Worm (Caenorhabditis elegans) whole organism, midembryonic: ENCODE results near the gene T07E3.3.

Experiments used
- T22C8.4 ChIP-seq: fragments of 200-800 bp; sonication (Bioruptor generic); IDR thresholded peaks from 2 replicates; pipeline ENCODE4 v1.3.6; 2022; ENCODE audit warnings: missing genetic modification characterization, missing compliant biosample characterization
- cog-1 ChIP-seq: sonication (generic microtip); optimal IDR thresholded peaks from 2 replicates; lab custom pipeline; 2016; ENCODE audit warnings: missing genetic modification characterization, missing compliant biosample characterization
- flt-1 ChIP-seq: fragments of 200-800 bp; sonication (Bioruptor generic); IDR thresholded peaks from 2 replicates; pipeline ENCODE4 v1.3.6; 2022; ENCODE audit warnings: missing genetic modification characterization, missing compliant biosample characterization
- klf-2 ChIP-seq: fragments of 200-800 bp; sonication (Bioruptor generic); conservative IDR thresholded peaks from 2 replicates; pipeline ENCODE4 v1.3.6; 2022; ENCODE audit warnings: missing genetic modification reagents, missing genetic modification characterization, missing compliant biosample characterization
- med-1 ChIP-seq: sonication (generic microtip); optimal IDR thresholded peaks from 2 replicates; lab custom pipeline; 2017; ENCODE audit warnings: missing genetic modification characterization, mild to moderate bottlenecking, missing compliant biosample characterization, antibody characterized with exemption, missing genetic modification reagents; ENCODE audit not compliant: insufficient read depth
- ref-1 ChIP-seq: fragments of 200-800 bp; sonication (Bioruptor generic); conservative IDR thresholded peaks from 2 replicates; pipeline ENCODE4 v1.3.6; 2022; ENCODE audit warnings: missing genetic modification reagents, missing genetic modification characterization, missing compliant biosample characterization
- tab-1 ChIP-seq: fragments of 200-800 bp; sonication (Bioruptor generic); IDR thresholded peaks from 2 replicates; pipeline ENCODE4 v1.3.6; 2022; ENCODE audit warnings: missing genetic modification characterization, missing compliant biosample characterization
- ztf-23 ChIP-seq: fragments of 200-800 bp; sonication (Bioruptor generic); IDR thresholded peaks from 2 replicates; pipeline ENCODE4 v1.3.6; 2022; ENCODE audit warnings: missing genetic modification reagents, missing genetic modification characterization, missing compliant biosample characterization
- ztf-29 ChIP-seq: fragments of 200-800 bp; sonication (Bioruptor generic); IDR thresholded peaks from 2 replicates; pipeline ENCODE4 v1.3.6; 2022; ENCODE audit warnings: missing genetic modification reagents, missing genetic modification characterization, missing compliant biosample characterization

T07E3.3 gene

ce11 chrIII:6951435-6951834 lies 47.8 kb downstream of the T07E3.3 start:
- TF ChIP-seq T22C8.4 (GFP tag; lab: Robert Waterston, UW) (no peak), med-1 (GFP tag; lab: Kevin White, UChicago) (no peak), ztf-29 (GFP tag; lab: Robert Waterston, UW) (no peak), cog-1 (tag; lab: Kevin White, UChicago) (no peak), klf-2 (GFP tag; lab: Robert Waterston, UW) (no peak), flt-1 (GFP tag; lab: Robert Waterston, UW) (no peak), ztf-23 (GFP tag; lab: Robert Waterston, UW) (no peak), tab-1 (GFP tag; lab: Robert Waterston, UW) (no peak), ref-1 (GFP tag; lab: Robert Waterston, UW) (no peak)

- no peak for TF ChIP-seq T22C8.4 (GFP tag; lab: Robert Waterston, UW)
- TF ChIP-seq cog-1 (tag; lab: Kevin White, UChicago), result no peak
- no peak for TF ChIP-seq med-1 (GFP tag; lab: Kevin White, UChicago)
- TF ChIP-seq klf-2 (GFP tag; lab: Robert Waterston, UW), result no peak
- no peak for TF ChIP-seq ztf-29 (GFP tag; lab: Robert Waterston, UW)
- TF ChIP-seq flt-1 (GFP tag; lab: Robert Waterston, UW), result no peak
- no peak for TF ChIP-seq tab-1 (GFP tag; lab: Robert Waterston, UW)
- no peak for TF ChIP-seq ref-1 (GFP tag; lab: Robert Waterston, UW)
- no peak for TF ChIP-seq ztf-23 (GFP tag; lab: Robert Waterston, UW)
Observed at ce11 chrIII:6953373-6953772, 49.7 kb downstream of the T07E3.3 start.

- TF ChIP-seq med-1 (GFP tag; lab: Kevin White, UChicago) (no peak), ref-1 (GFP tag; lab: Robert Waterston, UW) (no peak), ztf-23 (GFP tag; lab: Robert Waterston, UW) (no peak), flt-1 (GFP tag; lab: Robert Waterston, UW) (no peak)
Observed at ce11 chrIII:6953978-6954377, 50.3 kb downstream of the T07E3.3 start.
